Fruit fly (Drosophila melanogaster) whole organism, embryonic: ENCODE data around the gene CG17321.
A peak's percentile ranks its signal among the peaks of the same experiment; 100 is the strongest.

Experiments used
- Aef1 ChIP-seq: fragments of 200-800 bp; sonication (Bioruptor generic); IDR thresholded peaks from 3 replicates; pipeline ENCODE4 v1.3.6; 2022; ENCODE audit warnings: missing biosample characterization, missing genetic modification characterization
- BEAF-32 ChIP-seq: fragments of 200-800 bp; sonication (Bioruptor generic); optimal IDR thresholded peaks from 3 replicates; lab custom pipeline; 2017; ENCODE audit warnings: missing biosample characterization, missing genetic modification characterization, mild to moderate bottlenecking, moderate library complexity, missing genetic modification reagents
- CG10147 ChIP-seq: fragments of 200-800 bp; sonication (Bioruptor generic); optimal IDR thresholded peaks from 2 replicates; lab custom pipeline; 2019; ENCODE audit warnings: missing biosample characterization, mild to moderate bottlenecking, missing genetic modification characterization, moderate library complexity
- CG10321 ChIP-seq: fragments of 200-800 bp; sonication (Bioruptor generic); IDR thresholded peaks from 2 replicates; pipeline ENCODE4 v1.3.6; 2022; ENCODE audit warnings: missing biosample characterization, missing genetic modification characterization
- CG10543 ChIP-seq: fragments of 200-800 bp; sonication (Bioruptor generic); optimal IDR thresholded peaks from 3 replicates; lab custom pipeline; 2017; ENCODE audit warnings: missing biosample characterization, mild to moderate bottlenecking, missing genetic modification characterization, moderate library complexity
- CG10565 ChIP-seq: fragments of 200-800 bp; sonication (Bioruptor generic); optimal IDR thresholded peaks from 3 replicates; lab custom pipeline; 2016; ENCODE audit warnings: missing biosample characterization, mild to moderate bottlenecking, missing genetic modification characterization
- CG11398 ChIP-seq: fragments of 200-800 bp; sonication (Bioruptor generic); optimal IDR thresholded peaks from 2 replicates; lab custom pipeline; 2016; ENCODE audit warnings: missing biosample characterization, missing genetic modification characterization
- CG11456 ChIP-seq: fragments of 200-800 bp; sonication (Bioruptor generic); IDR thresholded peaks from 3 replicates; pipeline ENCODE4 v1.3.6; 2022; ENCODE audit warnings: missing biosample characterization, missing genetic modification characterization
- CG12236 ChIP-seq: fragments of 200-800 bp; sonication (Bioruptor generic); optimal IDR thresholded peaks from 2 replicates; lab custom pipeline; 2016; ENCODE audit warnings: missing biosample characterization, missing genetic modification characterization
- CG12659 ChIP-seq: fragments of 200-800 bp; sonication (Bioruptor generic); optimal IDR thresholded peaks from 3 replicates; lab custom pipeline; 2017; ENCODE audit warnings: mild to moderate bottlenecking, missing biosample characterization, missing genetic modification reagents, missing genetic modification characterization
- CG17385 ChIP-seq: fragments of 200-800 bp; sonication (Bioruptor generic); optimal IDR thresholded peaks from 3 replicates; lab custom pipeline; 2018; ENCODE audit warnings: missing biosample characterization, mild to moderate bottlenecking, missing genetic modification characterization
- CG42726 ChIP-seq: fragments of 200-800 bp; sonication (Bioruptor generic); IDR thresholded peaks from 2 replicates; pipeline ENCODE4 v1.3.6; 2022; ENCODE audit warnings: missing biosample characterization, missing genetic modification characterization; ENCODE audit not compliant: partially characterized antibody
- CG4328 ChIP-seq: fragments of 200-800 bp; sonication (Bioruptor generic); optimal IDR thresholded peaks from 3 replicates; lab custom pipeline; 2017; ENCODE audit warnings: missing biosample characterization, missing genetic modification reagents, missing genetic modification characterization
- CG43689 ChIP-seq: fragments of 200-800 bp; sonication (Bioruptor generic); IDR thresholded peaks from 2 replicates; pipeline ENCODE4 v1.3.6; 2022; ENCODE audit warnings: missing biosample characterization, missing genetic modification characterization
- CG5180 ChIP-seq: fragments of 200-800 bp; sonication (Bioruptor generic); optimal IDR thresholded peaks from 3 replicates; lab custom pipeline; 2017; ENCODE audit warnings: missing biosample characterization, missing genetic modification characterization, mild to moderate bottlenecking, moderate library complexity, missing genetic modification reagents
- CG6254 ChIP-seq: fragments of 200-800 bp; sonication (Bioruptor generic); optimal IDR thresholded peaks from 3 replicates; lab custom pipeline; 2017; ENCODE audit warnings: mild to moderate bottlenecking, missing biosample characterization, missing genetic modification reagents, missing genetic modification characterization
- CG7963 ChIP-seq: fragments of 200-800 bp; sonication (Bioruptor generic); IDR thresholded peaks from 3 replicates; pipeline ENCODE4 v1.3.6; 2022; ENCODE audit warnings: missing biosample characterization, missing genetic modification characterization; ENCODE audit not compliant: partially characterized antibody
- CG8478 ChIP-seq: fragments of >200 bp; optimal IDR thresholded peaks from 2 replicates; lab custom pipeline; 2018
- Dad ChIP-seq: fragments of 200-800 bp; sonication (Bioruptor generic); optimal IDR thresholded peaks from 3 replicates; lab custom pipeline; 2016; ENCODE audit warnings: missing biosample characterization, missing genetic modification characterization
- Deaf1 ChIP-seq: fragments of 200-800 bp; optimal IDR thresholded peaks from 3 replicates; lab custom pipeline; 2019; ENCODE audit warnings: missing biosample characterization, mild to moderate bottlenecking, missing genetic modification characterization, moderate library complexity
- Dip3 ChIP-seq: fragments of 200-800 bp; sonication (Bioruptor generic); optimal IDR thresholded peaks from 3 replicates; lab custom pipeline; 2016; ENCODE audit warnings: missing biosample characterization, missing genetic modification characterization
- Drgx ChIP-seq: fragments of 200-800 bp; sonication (Bioruptor generic); IDR thresholded peaks from 2 replicates; pipeline ENCODE4 v1.3.6; 2022; ENCODE audit warnings: missing biosample characterization, missing genetic modification characterization
- H15 ChIP-seq: fragments of 200-800 bp; sonication (Bioruptor generic); IDR thresholded peaks from 3 replicates; pipeline ENCODE4 v1.3.6; 2022; ENCODE audit warnings: missing biosample characterization, missing genetic modification characterization
- Hand ChIP-seq: fragments of 200-800 bp; sonication (Bioruptor generic); optimal IDR thresholded peaks from 2 replicates; lab custom pipeline; 2017; ENCODE audit warnings: mild to moderate bottlenecking, missing biosample characterization, missing genetic modification reagents, missing genetic modification characterization
- HmgD ChIP-seq: fragments of 200-800 bp; sonication (Bioruptor generic); optimal IDR thresholded peaks from 3 replicates; lab custom pipeline; 2016; ENCODE audit warnings: missing biosample characterization, missing genetic modification characterization
- Lhr ChIP-seq: fragments of 200-800 bp; sonication (Bioruptor generic); optimal IDR thresholded peaks from 3 replicates; lab custom pipeline; 2017; ENCODE audit warnings: mild to moderate bottlenecking, missing biosample characterization, missing genetic modification reagents, missing genetic modification characterization
- MESR4 ChIP-seq: fragments of 200-800 bp; sonication (Bioruptor generic); optimal IDR thresholded peaks from 2 replicates; lab custom pipeline; 2018; ENCODE audit warnings: missing biosample characterization, mild to moderate bottlenecking, missing genetic modification characterization, moderate library complexity
- Nf-YC ChIP-seq: fragments of 200-800 bp; optimal IDR thresholded peaks from 3 replicates; lab custom pipeline; 2019; ENCODE audit warnings: missing biosample characterization, mild to moderate bottlenecking, missing genetic modification characterization, moderate library complexity
- Ptx1 ChIP-seq: fragments of 200-800 bp; sonication (Bioruptor generic); IDR thresholded peaks from 2 replicates; pipeline ENCODE4 v1.3.6; 2022; ENCODE audit warnings: missing biosample characterization, missing genetic modification characterization
- ac ChIP-seq: fragments of 200-800 bp; sonication (Bioruptor generic); optimal IDR thresholded peaks from 3 replicates; lab custom pipeline; 2017; ENCODE audit warnings: missing biosample characterization, mild to moderate bottlenecking, missing genetic modification characterization
- br ChIP-seq: fragments of >200 bp; optimal IDR thresholded peaks from 2 replicates; lab custom pipeline; 2017
- crp ChIP-seq, 2 experiments: fragments of 200-800 bp; sonication (Bioruptor generic); optimal IDR thresholded peaks; 2 replicates in 1 of 2; 3 replicates in 1 of 2; lab custom pipeline; 2017; ENCODE audit warnings: missing biosample characterization in 2 of 2, missing genetic modification characterization in 2 of 2, mild to moderate bottlenecking in 1 of 2, moderate library complexity in 1 of 2
- cwo ChIP-seq: fragments of 200-800 bp; sonication (Bioruptor generic); optimal IDR thresholded peaks from 3 replicates; lab custom pipeline; 2017; ENCODE audit warnings: missing biosample characterization, missing genetic modification characterization, mild to moderate bottlenecking, moderate library complexity, missing genetic modification reagents
- danr ChIP-seq: fragments of 200-800 bp; sonication (Bioruptor generic); IDR thresholded peaks from 2 replicates; pipeline ENCODE4 v1.3.6; 2022; ENCODE audit warnings: missing biosample characterization, missing genetic modification characterization
- dmrt99B ChIP-seq: fragments of 200-800 bp; sonication (Bioruptor generic); optimal IDR thresholded peaks from 2 replicates; lab custom pipeline; 2018; ENCODE audit warnings: missing biosample characterization, mild to moderate bottlenecking, missing genetic modification characterization, moderate library complexity
- fd64A ChIP-seq: fragments of 200-800 bp; sonication (Bioruptor generic); optimal IDR thresholded peaks from 3 replicates; lab custom pipeline; 2018; ENCODE audit warnings: missing biosample characterization, mild to moderate bottlenecking, missing genetic modification characterization
- gsb-n ChIP-seq: fragments of 200-800 bp; sonication (Bioruptor generic); optimal IDR thresholded peaks from 3 replicates; lab custom pipeline; 2018; ENCODE audit warnings: missing biosample characterization, mild to moderate bottlenecking, missing genetic modification characterization
- h ChIP-seq: fragments of >200 bp; optimal IDR thresholded peaks from 2 replicates; lab custom pipeline; 2017
- ken ChIP-seq: fragments of 200-800 bp; sonication (Bioruptor generic); IDR thresholded peaks from 3 replicates; pipeline ENCODE4 v1.3.6; 2022; ENCODE audit warnings: missing biosample characterization, missing genetic modification characterization
- kni ChIP-seq: fragments of 200-800 bp; sonication (Bioruptor generic); optimal IDR thresholded peaks from 3 replicates; lab custom pipeline; 2017; ENCODE audit warnings: mild to moderate bottlenecking, missing biosample characterization, missing genetic modification reagents, missing genetic modification characterization
- pb ChIP-seq: fragments of 200-800 bp; sonication (Bioruptor generic); optimal IDR thresholded peaks from 3 replicates; lab custom pipeline; 2016; ENCODE audit warnings: missing biosample characterization, missing genetic modification characterization
- peb ChIP-seq: fragments of 200-800 bp; sonication (Bioruptor generic); IDR thresholded peaks from 2 replicates; pipeline ENCODE4 v1.3.6; 2022; ENCODE audit warnings: missing biosample characterization, missing genetic modification characterization
- phol ChIP-seq: fragments of 200-800 bp; sonication (Bioruptor generic); optimal IDR thresholded peaks from 3 replicates; lab custom pipeline; 2018; ENCODE audit warnings: missing biosample characterization, mild to moderate bottlenecking, missing genetic modification characterization, moderate library complexity
- prd ChIP-seq, 3 experiments: fragments of >200 bp in 2 of 3; fragments of 200-800 bp in 1 of 3; sonication (Bioruptor generic) in 1 of 3; optimal IDR thresholded peaks in 2 of 3; IDR thresholded peaks in 1 of 3; 2 replicates in 2 of 3; 3 replicates in 1 of 3; pipeline versions ENCODE4 v1.3.6 to Lab custom; 2017 to 2022; ENCODE audit warnings: missing biosample characterization in 1 of 3, missing genetic modification characterization in 1 of 3
- repo ChIP-seq: fragments of 200-800 bp; sonication (Bioruptor generic); optimal IDR thresholded peaks from 2 replicates; lab custom pipeline; 2016; ENCODE audit warnings: missing biosample characterization, missing genetic modification characterization
- sd ChIP-seq: fragments of 200-800 bp; sonication (Bioruptor generic); optimal IDR thresholded peaks from 3 replicates; lab custom pipeline; 2018; ENCODE audit warnings: missing biosample characterization, mild to moderate bottlenecking, missing genetic modification characterization, moderate library complexity
- seq ChIP-seq: fragments of 200-800 bp; sonication (Bioruptor generic); IDR thresholded peaks from 2 replicates; pipeline ENCODE4 v1.3.6; 2022; ENCODE audit warnings: missing biosample characterization, missing genetic modification characterization
- sim ChIP-seq: fragments of 200-800 bp; sonication (Bioruptor generic); IDR thresholded peaks from 2 replicates; pipeline ENCODE4 v1.3.6; 2022; ENCODE audit warnings: missing biosample characterization, missing genetic modification characterization
- sob ChIP-seq: fragments of 200-800 bp; sonication (Bioruptor generic); IDR thresholded peaks from 2 replicates; pipeline ENCODE4 v1.3.6; 2022; ENCODE audit warnings: missing biosample characterization, missing genetic modification characterization
- sug ChIP-seq: fragments of 200-800 bp; optimal IDR thresholded peaks from 2 replicates; lab custom pipeline; 2019; ENCODE audit warnings: missing biosample characterization, mild to moderate bottlenecking, missing genetic modification characterization, moderate library complexity
- unpg ChIP-seq: fragments of 200-800 bp; sonication (Bioruptor generic); optimal IDR thresholded peaks from 3 replicates; lab custom pipeline; 2018; ENCODE audit warnings: missing biosample characterization, mild to moderate bottlenecking, missing genetic modification characterization, moderate library complexity

The CG17321 gene

dm6 chr2L:18899862-18900261 is 54.9 kb downstream of the CG17321 start (continued):
- peak; percentile 74 for TF ChIP-seq dmrt99B (tag; lab: Kevin White, UChicago)
- no peak for TF ChIP-seq Drgx (GFP tag; lab: Robert Waterston, UW)
- TF ChIP-seq Ptx1 (GFP tag; lab: Robert Waterston, UW) = peak; percentile 37; the same call in 1 of the 2 replicates
- TF ChIP-seq CG12236 (GFP tag; lab: Kevin White, UChicago) = peak; percentile 13
- peak; percentile 78 for TF ChIP-seq phol (tag; lab: Kevin White, UChicago)
- TF ChIP-seq CG10147 (GFP tag; lab: Kevin White, UChicago) = no peak
- TF ChIP-seq CG11398 = no peak
- TF ChIP-seq CG12659 (GFP tag; lab: Kevin White, UChicago) = peak; percentile 4
- TF ChIP-seq prd (optimal IDR thresholded peaks at IDR 0.05; lab: Kevin White, UChicago) = no peak
- TF ChIP-seq prd (GFP tag; IDR thresholded peaks at IDR 0.05; lab: Robert Waterston, UW) = peak; percentile 71
- no peak for TF ChIP-seq Lhr (GFP tag; lab: Kevin White, UChicago)
- TF ChIP-seq h (lab: Kevin White, UChicago) = no peak
- TF ChIP-seq MESR4 (GFP tag; lab: Kevin White, UChicago) = no peak
- TF ChIP-seq CG7963 (GFP tag; lab: Robert Waterston, UW) = no peak
- no peak; the same call in 2 of the 3 replicates for TF ChIP-seq H15 (GFP tag; lab: Robert Waterston, UW)
- peak; percentile 36; the same call in 1 of the 2 replicates for TF ChIP-seq peb (GFP tag; lab: Robert Waterston, UW)
- TF ChIP-seq CG5180 (GFP tag; lab: Kevin White, UChicago) = no peak
- no peak for TF ChIP-seq br (lab: Kevin White, UChicago)
- no peak for TF ChIP-seq CG42726
- no peak for TF ChIP-seq kni (GFP tag; lab: Kevin White, UChicago)
- TF ChIP-seq sd (tag; lab: Kevin White, UChicago) = no peak
- TF ChIP-seq fd64A (GFP tag; lab: Kevin White, UChicago) = peak; percentile 5
- TF ChIP-seq CG6254 (GFP tag; lab: Kevin White, UChicago) = peak; percentile 55
- no peak for TF ChIP-seq HmgD
- no peak for TF ChIP-seq repo (GFP tag; lab: Kevin White, UChicago)
- TF ChIP-seq pb (GFP tag; lab: Kevin White, UChicago) = no peak
- no peak for TF ChIP-seq Dad (GFP tag; lab: Kevin White, UChicago)
- TF ChIP-seq gsb-n (tag; lab: Kevin White, UChicago) = peak; percentile 47
- no peak for TF ChIP-seq CG10321 (GFP tag; lab: Robert Waterston, UW)
- TF ChIP-seq cwo = no peak
- TF ChIP-seq CG11456 (GFP tag; lab: Robert Waterston, UW) = no peak
- TF ChIP-seq CG10543 (GFP tag; lab: Kevin White, UChicago) = no peak
- TF ChIP-seq Deaf1 = no peak
- no peak for TF ChIP-seq CG43689 (GFP tag; lab: Robert Waterston, UW)
- TF ChIP-seq Dip3 = no peak
- peak; percentile 50; the same call in 1 of the 2 replicates for TF ChIP-seq danr (GFP tag; lab: Robert Waterston, UW)
- TF ChIP-seq sob = no peak
- no peak for TF ChIP-seq Aef1 (GFP tag; lab: Robert Waterston, UW)
- peak; percentile 38 for TF ChIP-seq CG17385 (GFP tag; lab: Kevin White, UChicago)
- no peak for TF ChIP-seq seq (GFP tag; lab: Robert Waterston, UW)
- no peak for TF ChIP-seq BEAF-32 (GFP tag; lab: Kevin White, UChicago)
- TF ChIP-seq Hand = no peak
- no peak for TF ChIP-seq CG4328 (GFP tag; lab: Kevin White, UChicago)
- 0 out of 3 replicates have a peak, but pooled peaks have one; percentile 22 for TF ChIP-seq ken (GFP tag; lab: Robert Waterston, UW)
- TF ChIP-seq crp (GFP tag; optimal IDR thresholded peaks at IDR 0.05; lab: Kevin White, UChicago) = no peak
- no peak for TF ChIP-seq sim (GFP tag; lab: Robert Waterston, UW)
- TF ChIP-seq sug (tag; lab: Kevin White, UChicago) = no peak
- TF ChIP-seq unpg = peak; percentile 69
- TF ChIP-seq CG10565 (GFP tag; lab: Kevin White, UChicago) = no peak
- TF ChIP-seq CG8478 (lab: Kevin White, UChicago) = no peak
- no peak for TF ChIP-seq Nf-YC
- TF ChIP-seq ac (GFP tag; lab: Kevin White, UChicago) = no peak
